Worm (Caenorhabditis elegans) whole organism, young adult: ENCODE results near the gene tsp-12.
A peak's percentile ranks its signal among the peaks of the same experiment; 100 is the strongest.

Experiments
- D2030.7 ChIP-seq: fragments of 200-800 bp; sonication (Bioruptor generic); IDR thresholded peaks from 2 replicates; pipeline ENCODE4 v1.3.6; 2022; ENCODE audit warnings: missing genetic modification reagents, missing genetic modification characterization, missing compliant biosample characterization
- F33H1.4 ChIP-seq: fragments of 200-800 bp; sonication (Bioruptor generic); IDR thresholded peaks from 2 replicates; pipeline ENCODE4 v1.3.6; 2022; ENCODE audit warnings: missing genetic modification reagents, missing genetic modification characterization, missing compliant biosample characterization
- F39B2.1 ChIP-seq: fragments of 200-800 bp; sonication (Bioruptor generic); IDR thresholded peaks from 2 replicates; pipeline ENCODE4 v1.3.6; 2022; ENCODE audit warnings: missing genetic modification reagents, missing genetic modification characterization, missing compliant biosample characterization
- F49E8.2 ChIP-seq: sonication (generic microtip); optimal IDR thresholded peaks from 3 replicates; lab custom pipeline; 2017; ENCODE audit warnings: missing genetic modification characterization, mild to moderate bottlenecking, missing compliant biosample characterization, antibody characterized with exemption, moderate library complexity; ENCODE audit not compliant: insufficient read depth
- F57A8.1 ChIP-seq: fragments of 200-800 bp; sonication (Bioruptor generic); optimal IDR thresholded peaks from 2 replicates; lab custom pipeline; 2018; ENCODE audit warnings: mild to moderate bottlenecking, missing genetic modification characterization, moderate library complexity, missing compliant biosample characterization
- F57C9.4 ChIP-seq: sonication (generic microtip); optimal IDR thresholded peaks from 2 replicates; lab custom pipeline; 2017; ENCODE audit warnings: mild to moderate bottlenecking, missing genetic modification characterization, missing compliant biosample characterization
- K12H6.12 ChIP-seq: fragments of 200-800 bp; sonication (Bioruptor generic); optimal IDR thresholded peaks from 2 replicates; lab custom pipeline; 2018; ENCODE audit warnings: mild to moderate bottlenecking, missing genetic modification characterization, missing compliant biosample characterization
- T07F8.4 ChIP-seq: sonication (generic microtip); optimal IDR thresholded peaks from 2 replicates; lab custom pipeline; 2016; ENCODE audit warnings: mild to moderate bottlenecking, missing genetic modification characterization, moderate library complexity, missing compliant biosample characterization
- ZK185.1 ChIP-seq: sonication (generic microtip); optimal IDR thresholded peaks from 2 replicates; lab custom pipeline; 2016; ENCODE audit warnings: mild to moderate bottlenecking, missing genetic modification characterization, missing compliant biosample characterization; ENCODE audit not compliant: poor library complexity, severe bottlenecking
- ama-1 ChIP-seq, 3 experiments: fragments of 150-350 bp in 1 of 3; sonication (generic microtip) in 2 of 3; optimal IDR thresholded peaks; 2 replicates each; lab custom pipeline; 2014 to 2018; ENCODE audit warnings: missing biosample characterization in 2 of 3, missing genetic modification characterization in 2 of 3, missing genetic modification reagents in 2 of 3
- aptf-2 ChIP-seq: fragments of 200-800 bp; sonication (Bioruptor generic); conservative IDR thresholded peaks from 2 replicates; pipeline ENCODE4 v1.3.6; 2022; ENCODE audit warnings: missing genetic modification reagents, missing genetic modification characterization, missing compliant biosample characterization
- bed-1 ChIP-seq: fragments of 200-800 bp; sonication (Bioruptor generic); IDR thresholded peaks from 2 replicates; pipeline ENCODE4 v1.3.6; 2022; ENCODE audit warnings: missing genetic modification reagents, missing genetic modification characterization, missing compliant biosample characterization
- bed-2 ChIP-seq: fragments of 200-800 bp; sonication (Bioruptor generic); IDR thresholded peaks from 2 replicates; pipeline ENCODE4 v1.3.6; 2022; ENCODE audit warnings: missing genetic modification reagents, missing genetic modification characterization, missing compliant biosample characterization
- ceh-58 ChIP-seq: fragments of 200-800 bp; sonication (Bioruptor generic); IDR thresholded peaks from 2 replicates; pipeline ENCODE4 v1.3.6; 2022; ENCODE audit warnings: missing genetic modification characterization, missing compliant biosample characterization
- dox-1 ChIP-seq: fragments of 200-800 bp; sonication (Bioruptor generic); IDR thresholded peaks from 2 replicates; pipeline ENCODE4 v1.3.6; 2022; ENCODE audit warnings: missing genetic modification reagents, missing genetic modification characterization, missing compliant biosample characterization
- dpl-1 ChIP-seq: fragments of 150-350 bp; optimal IDR thresholded peaks from 2 replicates; lab custom pipeline; 2014; ENCODE audit warnings: missing biosample characterization, missing genetic modification reagents, missing genetic modification characterization
- egl-44 ChIP-seq: fragments of 200-800 bp; sonication (Bioruptor generic); IDR thresholded peaks from 2 replicates; pipeline ENCODE4 v1.3.6; 2022; ENCODE audit warnings: missing genetic modification reagents, missing genetic modification characterization, missing compliant biosample characterization
- him-1 ChIP-seq: sonication (generic microtip); optimal IDR thresholded peaks from 2 replicates; lab custom pipeline; 2016; ENCODE audit warnings: missing genotype, missing genetic modification reagents, missing genetic modification characterization, missing compliant biosample characterization
- hmg-1.2 ChIP-seq: fragments of 200-800 bp; sonication (Bioruptor generic); IDR thresholded peaks from 2 replicates; pipeline ENCODE4 v1.3.6; 2022; ENCODE audit warnings: missing genetic modification reagents, missing genetic modification characterization, missing compliant biosample characterization
- hsf-1 ChIP-seq: fragments of 200-800 bp; sonication (Bioruptor generic); IDR thresholded peaks from 2 replicates; pipeline ENCODE4 v1.3.6; 2022; ENCODE audit warnings: missing genetic modification reagents, missing genetic modification characterization, missing compliant biosample characterization
- lag-1 ChIP-seq: fragments of 200-800 bp; sonication (Bioruptor generic); IDR thresholded peaks from 2 replicates; pipeline ENCODE4 v1.3.6; 2022; ENCODE audit warnings: missing genetic modification reagents, missing genetic modification characterization, missing compliant biosample characterization
- lin-26 ChIP-seq: fragments of 200-800 bp; sonication (Bioruptor generic); IDR thresholded peaks from 2 replicates; pipeline ENCODE4 v1.3.6; 2022; ENCODE audit warnings: missing genetic modification reagents, missing genetic modification characterization, missing compliant biosample characterization
- lin-54 ChIP-seq: fragments of 200-800 bp; sonication (Bioruptor generic); optimal IDR thresholded peaks from 2 replicates; lab custom pipeline; 2018; ENCODE audit warnings: mild to moderate bottlenecking, missing genetic modification characterization, missing compliant biosample characterization
- lir-1 ChIP-seq: fragments of 200-800 bp; sonication (Bioruptor generic); conservative IDR thresholded peaks from 2 replicates; pipeline ENCODE4 v1.3.6; 2022; ENCODE audit warnings: missing genetic modification reagents, missing genetic modification characterization, missing compliant biosample characterization
- lsl-1 ChIP-seq: fragments of 200-800 bp; sonication (Bioruptor generic); optimal IDR thresholded peaks from 2 replicates; lab custom pipeline; 2018; ENCODE audit warnings: mild to moderate bottlenecking, missing genetic modification characterization, moderate library complexity, missing compliant biosample characterization
- madf-10 ChIP-seq: sonication (generic microtip); optimal IDR thresholded peaks from 2 replicates; lab custom pipeline; 2016; ENCODE audit warnings: mild to moderate bottlenecking, missing genetic modification characterization, missing compliant biosample characterization
- madf-3 ChIP-seq: fragments of 200-800 bp; sonication (Bioruptor generic); IDR thresholded peaks from 2 replicates; pipeline ENCODE4 v1.3.6; 2022; ENCODE audit warnings: missing genetic modification reagents, missing genetic modification characterization, missing compliant biosample characterization
- madf-6 ChIP-seq: fragments of 200-800 bp; sonication (Bioruptor generic); IDR thresholded peaks from 2 replicates; pipeline ENCODE4 v1.3.6; 2022; ENCODE audit warnings: missing genetic modification reagents, missing genetic modification characterization, missing compliant biosample characterization
- mes-4 ChIP-seq: sonication (generic microtip); optimal IDR thresholded peaks from 2 replicates; lab custom pipeline; 2016; ENCODE audit warnings: missing genotype, missing genetic modification characterization, missing compliant biosample characterization
- nhr-179 ChIP-seq: sonication (generic microtip); optimal IDR thresholded peaks from 2 replicates; lab custom pipeline; 2016; ENCODE audit warnings: mild to moderate bottlenecking, missing genetic modification characterization, missing compliant biosample characterization
- nhr-90 ChIP-seq: sonication (generic microtip); optimal IDR thresholded peaks from 2 replicates; lab custom pipeline; 2016; ENCODE audit warnings: missing genotype, mild to moderate bottlenecking, missing genetic modification characterization, missing compliant biosample characterization
- pbrm-1 ChIP-seq: fragments of 200-800 bp; sonication (Bioruptor generic); IDR thresholded peaks from 2 replicates; pipeline ENCODE4 v1.3.6; 2022; ENCODE audit warnings: missing genetic modification reagents, missing genetic modification characterization, missing compliant biosample characterization
- rcor-1 ChIP-seq: fragments of 200-800 bp; sonication (Bioruptor generic); IDR thresholded peaks from 2 replicates; pipeline ENCODE4 v1.3.6; 2022; ENCODE audit warnings: missing genetic modification reagents, missing genetic modification characterization, missing compliant biosample characterization
- repo-1 ChIP-seq: sonication (generic microtip); optimal IDR thresholded peaks from 2 replicates; lab custom pipeline; 2017; ENCODE audit warnings: mild to moderate bottlenecking, missing genetic modification characterization, missing compliant biosample characterization
- sdz-38 ChIP-seq: sonication (generic microtip); optimal IDR thresholded peaks from 2 replicates; lab custom pipeline; 2016; ENCODE audit warnings: missing genotype, missing genetic modification characterization, missing compliant biosample characterization
- sea-2 ChIP-seq: fragments of 200-800 bp; sonication (Bioruptor generic); IDR thresholded peaks from 2 replicates; pipeline ENCODE4 v1.3.6; 2022; ENCODE audit warnings: missing genetic modification characterization, missing compliant biosample characterization
- snpc-1.3 ChIP-seq: sonication (generic microtip); optimal IDR thresholded peaks from 2 replicates; lab custom pipeline; 2017; ENCODE audit warnings: missing genetic modification characterization, mild to moderate bottlenecking, missing compliant biosample characterization, antibody characterized with exemption, moderate library complexity, missing genotype, missing genetic modification reagents; ENCODE audit not compliant: insufficient read depth
- snpc-4 ChIP-seq, 5 experiments: fragments of 150-350 bp in 1 of 5; sonication (generic microtip) in 4 of 5; optimal IDR thresholded peaks; 2 replicates each; lab custom pipeline; 2014 to 2018; ENCODE audit warnings: missing genetic modification characterization in 5 of 5, missing biosample characterization in 3 of 5, antibody characterized with exemption in 2 of 5, mild to moderate bottlenecking in 2 of 5, missing compliant biosample characterization in 2 of 5, missing genotype in 2 of 5, moderate library complexity in 2 of 5, missing genetic modification reagents in 1 of 5
- unc-130 ChIP-seq: sonication (generic microtip); optimal IDR thresholded peaks from 2 replicates; lab custom pipeline; 2016; ENCODE audit warnings: missing genetic modification reagents, missing genetic modification characterization, missing compliant biosample characterization
- unc-62 ChIP-seq: fragments of 150-350 bp; optimal IDR thresholded peaks from 2 replicates; lab custom pipeline; 2014; ENCODE audit warnings: missing biosample characterization, missing genetic modification reagents, missing genetic modification characterization
- xnd-1 ChIP-seq: sonication (generic microtip); optimal IDR thresholded peaks from 2 replicates; lab custom pipeline; 2016; ENCODE audit warnings: missing genotype, missing genetic modification reagents, missing genetic modification characterization, missing compliant biosample characterization
- zim-3 ChIP-seq: sonication (generic microtip); optimal IDR thresholded peaks from 2 replicates; lab custom pipeline; 2017; ENCODE audit warnings: mild to moderate bottlenecking, missing genetic modification characterization, moderate library complexity, missing compliant biosample characterization
- ztf-25 ChIP-seq: fragments of 200-800 bp; sonication (Bioruptor generic); IDR thresholded peaks from 2 replicates; pipeline ENCODE4 v1.3.6; 2022; ENCODE audit warnings: missing genetic modification reagents, missing genetic modification characterization, missing compliant biosample characterization
- ztf-28 ChIP-seq: fragments of 200-800 bp; sonication (Bioruptor generic); IDR thresholded peaks from 2 replicates; pipeline ENCODE4 v1.3.6; 2022; ENCODE audit warnings: missing genetic modification reagents, missing genetic modification characterization, missing compliant biosample characterization
- ztf-3 ChIP-seq: fragments of 200-800 bp; sonication (Bioruptor generic); optimal IDR thresholded peaks from 2 replicates; lab custom pipeline; 2018; ENCODE audit warnings: mild to moderate bottlenecking, missing genetic modification characterization, missing compliant biosample characterization
- ztf-6 ChIP-seq: fragments of 200-800 bp; sonication (Bioruptor generic); IDR thresholded peaks from 2 replicates; pipeline ENCODE4 v1.3.6; 2022; ENCODE audit warnings: missing genetic modification reagents, missing genetic modification characterization, missing compliant biosample characterization

Gene tsp-12

ce11 chrIV:10157034-10157433 lies 6.6 kb upstream of the tsp-12 start (continued):
- TF ChIP-seq aptf-2 (no peak), ztf-28 (GFP tag; lab: Robert Waterston, UW) (no peak), unc-130 (GFP tag; lab: Kevin White, UChicago) (no peak), nhr-179 (no peak), dox-1 (GFP tag; lab: Robert Waterston, UW) (0 out of 2 replicates have a peak, but pooled peaks have one; percentile 30), lsl-1 (GFP tag; lab: Kevin White, UChicago) (peak; percentile 95), D2030.7 (peak; percentile 51), mes-4 (tag; lab: Kevin White, UChicago) (no peak), ztf-6 (no peak), F57A8.1 (no peak), madf-6 (GFP tag; lab: Robert Waterston, UW) (peak; percentile 90), ztf-3 (GFP tag; lab: Kevin White, UChicago) (no peak), snpc-4 (GFP tag; optimal IDR thresholded peaks at IDR 0.05; lab: Kevin White, UChicago) (no peak), snpc-4 (tag; optimal IDR thresholded peaks at IDR 0.05; lab: Kevin White, UChicago) (peak in 1 of 4 experiments; percentile 24), nhr-90 (no peak), F33H1.4 (GFP tag; lab: Robert Waterston, UW) (peak; percentile 90), him-1 (tag; lab: Kevin White, UChicago) (peak; percentile 22), pbrm-1 (peak; percentile 42; the same call in 1 of the 2 replicates), rcor-1 (GFP tag; lab: Robert Waterston, UW) (no peak), lin-26 (GFP tag; lab: Robert Waterston, UW) (no peak), zim-3 (tag; lab: Kevin White, UChicago) (no peak), dpl-1 (no peak), hsf-1 (no peak), bed-2 (GFP tag; lab: Robert Waterston, UW) (no peak), F39B2.1 (GFP tag; lab: Robert Waterston, UW) (no peak), ama-1 (optimal IDR thresholded peaks at IDR 0.05; lab: Kevin White, UChicago) (no peak), ama-1 (GFP tag; optimal IDR thresholded peaks at IDR 0.05; lab: Kevin White, UChicago) (no peak), lag-1 (GFP tag; lab: Robert Waterston, UW) (no peak), K12H6.12 (tag; lab: Kevin White, UChicago) (no peak), egl-44 (GFP tag; lab: Robert Waterston, UW) (no peak), lir-1 (GFP tag; lab: Robert Waterston, UW) (no peak), xnd-1 (tag; lab: Kevin White, UChicago) (peak; percentile 80), snpc-1.3 (tag; lab: Kevin White, UChicago) (peak; percentile 6), madf-10 (tag; lab: Kevin White, UChicago) (no peak), sea-2 (no peak), ZK185.1 (no peak), T07F8.4 (tag; lab: Kevin White, UChicago) (no peak), repo-1 (tag; lab: Kevin White, UChicago) (no peak), lin-54 (GFP tag; lab: Kevin White, UChicago) (peak; percentile 10), unc-62 (no peak), F49E8.2 (tag; lab: Kevin White, UChicago) (peak; percentile 31), sdz-38 (tag; lab: Kevin White, UChicago) (no peak), F57C9.4 (tag; lab: Kevin White, UChicago) (no peak), hmg-1.2 (GFP tag; lab: Robert Waterston, UW) (no peak), bed-1 (GFP tag; lab: Robert Waterston, UW) (no peak), ztf-25 (GFP tag; lab: Robert Waterston, UW) (no peak), madf-3 (GFP tag; lab: Robert Waterston, UW) (no peak), ceh-58 (GFP tag; lab: Robert Waterston, UW) (no peak)
